Worm (Caenorhabditis elegans) whole organism, L1 larva: ENCODE results near the gene ubc-26.

Experiments used
- F16B12.6 ChIP-seq: fragments of 150-350 bp; optimal IDR thresholded peaks from 2 replicates; lab custom pipeline; 2014; ENCODE audit warnings: missing biosample characterization, missing genetic modification characterization
- alr-1 ChIP-seq: fragments of 200-800 bp; sonication (Bioruptor generic); optimal IDR thresholded peaks from 2 replicates; lab custom pipeline; 2018; ENCODE audit warnings: borderline replicate concordance, mild to moderate bottlenecking, missing genetic modification characterization, missing compliant biosample characterization
- ama-1 ChIP-seq: fragments of 150-350 bp; optimal IDR thresholded peaks from 2 replicates; lab custom pipeline; 2014
- blmp-1 ChIP-seq: fragments of 150-350 bp; optimal IDR thresholded peaks from 2 replicates; lab custom pipeline; 2014; ENCODE audit warnings: missing biosample characterization, missing genetic modification characterization
- ceh-88 ChIP-seq: fragments of 200-800 bp; sonication (Bioruptor generic); IDR thresholded peaks from 2 replicates; pipeline ENCODE4 v1.3.6; 2022; ENCODE audit warnings: missing genetic modification characterization, missing compliant biosample characterization
- dpl-1 ChIP-seq, 3 experiments: fragments of 150-350 bp in 2 of 3; sonication (generic microtip) in 1 of 3; optimal IDR thresholded peaks; 2 replicates each; lab custom pipeline; 2014 to 2017; ENCODE audit warnings: missing biosample characterization in 3 of 3, missing genetic modification characterization in 3 of 3, missing genetic modification reagents in 3 of 3
- dsc-1 ChIP-seq: sonication (generic microtip); optimal IDR thresholded peaks from 2 replicates; lab custom pipeline; 2016; ENCODE audit warnings: mild to moderate bottlenecking, missing genetic modification characterization, missing compliant biosample characterization
- efl-1 ChIP-seq, 4 experiments: fragments of 150-350 bp; optimal IDR thresholded peaks in 3 of 4; peaks in 1 of 4; 1 replicate in 1 of 4; 2 replicates in 3 of 4; lab custom pipeline; 2014; ENCODE audit warnings: missing biosample characterization in 2 of 4, missing genetic modification characterization in 2 of 4, missing genetic modification reagents in 2 of 4
- ets-5 ChIP-seq: fragments of 200-800 bp; sonication (Bioruptor generic); IDR thresholded peaks from 2 replicates; pipeline ENCODE4 v1.3.6; 2022; ENCODE audit warnings: missing genetic modification characterization, missing compliant biosample characterization
- fkh-10 ChIP-seq: sonication (generic microtip); optimal IDR thresholded peaks from 2 replicates; lab custom pipeline; 2017; ENCODE audit warnings: missing biosample characterization, missing genetic modification reagents, missing genetic modification characterization
- fkh-4 ChIP-seq: sonication (generic microtip); optimal IDR thresholded peaks from 2 replicates; lab custom pipeline; 2016; ENCODE audit warnings: missing compliant biosample characterization, missing genetic modification characterization, borderline replicate concordance
- lin-15B ChIP-seq: fragments of 150-350 bp; sonication (generic microtip); optimal IDR thresholded peaks from 3 replicates; lab custom pipeline; 2014; ENCODE audit warnings: missing biosample characterization, missing genetic modification characterization
- lir-3 ChIP-seq: sonication (generic microtip); optimal IDR thresholded peaks from 2 replicates; lab custom pipeline; 2016; ENCODE audit warnings: mild to moderate bottlenecking, missing genetic modification characterization, moderate library complexity, missing compliant biosample characterization; ENCODE audit not compliant: poor library complexity
- lsy-2 ChIP-seq, 2 experiments: fragments of 150-350 bp; optimal IDR thresholded peaks; 2 replicates each; lab custom pipeline; 2014; ENCODE audit warnings: missing biosample characterization in 2 of 2, missing genetic modification characterization in 2 of 2
- mab-9 ChIP-seq: fragments of 200-800 bp; sonication (Bioruptor generic); IDR thresholded peaks from 2 replicates; pipeline ENCODE4 v1.3.6; 2022; ENCODE audit warnings: missing genetic modification reagents, missing genetic modification characterization, missing compliant biosample characterization
- nhr-47 ChIP-seq: sonication (generic microtip); optimal IDR thresholded peaks from 2 replicates; lab custom pipeline; 2016; ENCODE audit warnings: mild to moderate bottlenecking, missing genetic modification characterization, moderate library complexity, missing compliant biosample characterization
- nhr-71 ChIP-seq: sonication (generic microtip); optimal IDR thresholded peaks from 2 replicates; lab custom pipeline; 2016; ENCODE audit warnings: mild to moderate bottlenecking, missing genetic modification characterization, moderate library complexity, missing compliant biosample characterization
- nhr-76 ChIP-seq: sonication (generic microtip); optimal IDR thresholded peaks from 2 replicates; lab custom pipeline; 2017; ENCODE audit warnings: missing biosample characterization, missing genetic modification characterization
- nhr-77 ChIP-seq: fragments of 150-350 bp; optimal IDR thresholded peaks from 2 replicates; lab custom pipeline; 2014; ENCODE audit warnings: missing biosample characterization, missing genetic modification characterization
- nhr-85 ChIP-seq: sonication (generic microtip); peaks from one replicate; lab custom pipeline; 2016; ENCODE audit warnings: missing genetic modification characterization, inconsistent platforms, missing compliant biosample characterization
- pax-3 ChIP-seq: fragments of 200-800 bp; sonication (Bioruptor generic); optimal IDR thresholded peaks from 2 replicates; lab custom pipeline; 2018; ENCODE audit warnings: mild to moderate bottlenecking, missing genetic modification characterization, moderate library complexity, missing compliant biosample characterization
- pqm-1 ChIP-seq: sonication (generic microtip); optimal IDR thresholded peaks from 3 replicates; lab custom pipeline; 2017; ENCODE audit warnings: missing biosample characterization, missing genetic modification characterization
- sup-37 ChIP-seq: fragments of 200-800 bp; sonication (Bioruptor generic); optimal IDR thresholded peaks from 2 replicates; lab custom pipeline; 2018; ENCODE audit warnings: mild to moderate bottlenecking, missing genetic modification characterization, missing compliant biosample characterization
- swsn-7 ChIP-seq: sonication (generic microtip); optimal IDR thresholded peaks from 2 replicates; lab custom pipeline; 2016; ENCODE audit warnings: missing genetic modification characterization, missing compliant biosample characterization
- tlp-1 ChIP-seq: fragments of 150-350 bp; optimal IDR thresholded peaks from 2 replicates; lab custom pipeline; 2014; ENCODE audit warnings: missing biosample characterization, missing genetic modification characterization
- unc-130 ChIP-seq: fragments of 150-350 bp; optimal IDR thresholded peaks from 2 replicates; lab custom pipeline; 2017; ENCODE audit warnings: missing biosample characterization, missing genetic modification characterization, inconsistent platforms
- unc-62 ChIP-seq: fragments of 150-350 bp; optimal IDR thresholded peaks from 2 replicates; lab custom pipeline; 2014; ENCODE audit warnings: missing biosample characterization, missing genetic modification reagents, missing genetic modification characterization
- vab-15 ChIP-seq: sonication (generic microtip); optimal IDR thresholded peaks from 2 replicates; lab custom pipeline; 2017; ENCODE audit warnings: missing genotype, mild to moderate bottlenecking, missing genetic modification characterization, missing compliant biosample characterization

ubc-26 gene

ce11 chrII:2929846-2930245 is 29.7 kb upstream of the ubc-26 start:
- TF ChIP-seq mab-9 (GFP tag; lab: Robert Waterston, UW) (no peak), efl-1 (optimal IDR thresholded peaks at IDR 0.05; lab: Kevin White, UChicago) (no peak), efl-1 (GFP tag; optimal IDR thresholded peaks at IDR 0.05 in 1 of 2; lab: Kevin White, UChicago) (peak in 1 of 2 experiments; percentile 25)

ce11 chrII:2927533-2927932 is 27.4 kb upstream of the ubc-26 start, which contains the start of the genes ZK355.3 and ZK355.8:
TSS of gene ZK355.3 (minus strand) at chrII:2927633.
TSS of gene ZK355.8 (plus strand) at chrII:2927804.
- no peak for TF ChIP-seq ama-1 (lab: Kevin White, UChicago)
- TF ChIP-seq fkh-4 (tag; lab: Kevin White, UChicago) = no peak
- TF ChIP-seq dsc-1 = no peak
- TF ChIP-seq ets-5 (GFP tag; lab: Robert Waterston, UW) = no peak
- TF ChIP-seq sup-37 (GFP tag; lab: Kevin White, UChicago) = no peak
- TF ChIP-seq lir-3 (tag; lab: Kevin White, UChicago) = no peak
- no peak for TF ChIP-seq blmp-1 (tag; lab: Kevin White, UChicago)
- TF ChIP-seq vab-15 = no peak
- no peak for TF ChIP-seq tlp-1 (tag; lab: Kevin White, UChicago)

- TF ChIP-seq efl-1 (optimal IDR thresholded peaks at IDR 0.05; lab: Kevin White, UChicago) (no peak), efl-1 (GFP tag; optimal IDR thresholded peaks at IDR 0.05 in 1 of 2; lab: Kevin White, UChicago) (peak in 1 of 2 experiments; percentile 51), dpl-1 (GFP tag; optimal IDR thresholded peaks at IDR 0.05; lab: Kevin White, UChicago) (no peak)
- TF ChIP-seq, all 84 proteins: peak for 1
Measured at ce11 chrII:2925806-2926558, 25.8 kb upstream of the ubc-26 start.

ce11 chrII:2925032-2925431 is 24.9 kb upstream of the ubc-26 start:
- TF ChIP-seq ceh-88 = no peak
- TF ChIP-seq efl-1 (optimal IDR thresholded peaks at IDR 0.05; lab: Kevin White, UChicago) = no peak
- peak in 1 of 2 experiments; percentile 18 for TF ChIP-seq efl-1 (GFP tag; optimal IDR thresholded peaks at IDR 0.05 in 1 of 2; lab: Kevin White, UChicago)
- TF ChIP-seq, all 84 proteins: peak for 1

- TF ChIP-seq pqm-1 (tag; lab: Kevin White, UChicago) (peak; percentile 50), fkh-4 (tag; lab: Kevin White, UChicago) (no peak), nhr-76 (tag; lab: Kevin White, UChicago) (no peak), ceh-88 (no peak)
Measured at ce11 chrII:2923617-2924016, 23.5 kb upstream of the ubc-26 start, which contains the start of gene ZK355.2. TSS of gene ZK355.2 (plus strand) at chrII:2923917.

ce11 chrII:2922782-2923181 is 22.6 kb upstream of the ubc-26 start:
- TF ChIP-seq pax-3 (no peak), vab-15 (no peak), lin-15B (tag; lab: Kevin White, UChicago) (no peak), nhr-77 (tag; lab: Kevin White, UChicago) (no peak), swsn-7 (tag; lab: Kevin White, UChicago) (no peak), alr-1 (tag; lab: Kevin White, UChicago) (no peak), lir-3 (tag; lab: Kevin White, UChicago) (no peak), nhr-47 (tag; lab: Kevin White, UChicago) (no peak), tlp-1 (tag; lab: Kevin White, UChicago) (no peak), ceh-88 (no peak), fkh-10 (GFP tag; lab: Kevin White, UChicago) (no peak), unc-62 (no peak), lsy-2 (tag; optimal IDR thresholded peaks at IDR 0.05; lab: Kevin White, UChicago) (no peak), nhr-85 (tag; lab: Kevin White, UChicago) (no peak), unc-130 (no peak), F16B12.6 (tag; lab: Kevin White, UChicago) (no peak), nhr-71 (no peak)
- TF ChIP-seq, all 84 proteins: peak for 0
